Worm (Caenorhabditis elegans) whole organism, early embryonic: ENCODE results near the gene hsb-1.

Source experiments
- B0310.2 ChIP-seq: sonication (generic microtip); optimal IDR thresholded peaks from 2 replicates; lab custom pipeline; 2016; ENCODE audit warnings: mild to moderate bottlenecking, missing genetic modification characterization, missing compliant biosample characterization
- F13C5.2 ChIP-seq: sonication (generic microtip); optimal IDR thresholded peaks from 2 replicates; lab custom pipeline; 2017; ENCODE audit warnings: mild to moderate bottlenecking, missing genetic modification characterization, inconsistent platforms, missing compliant biosample characterization
- aly-1 ChIP-seq: sonication (generic microtip); optimal IDR thresholded peaks from 2 replicates; lab custom pipeline; 2016; ENCODE audit warnings: missing genetic modification characterization, missing compliant biosample characterization
- ama-1 ChIP-seq: fragments of 150-350 bp; optimal IDR thresholded peaks from 2 replicates; lab custom pipeline; 2014
- ceh-36 ChIP-seq: sonication (generic microtip); optimal IDR thresholded peaks from 2 replicates; lab custom pipeline; 2016; ENCODE audit warnings: missing genetic modification characterization, inconsistent platforms, missing compliant biosample characterization
- flt-1 ChIP-seq: fragments of 200-800 bp; sonication (Bioruptor generic); IDR thresholded peaks from 2 replicates; pipeline ENCODE4 v1.3.6; 2022; ENCODE audit warnings: missing genetic modification characterization, missing compliant biosample characterization
- hmg-4 ChIP-seq: fragments of 200-800 bp; sonication (Bioruptor generic); optimal IDR thresholded peaks from 2 replicates; lab custom pipeline; 2018; ENCODE audit warnings: mild to moderate bottlenecking, missing genetic modification characterization, missing compliant biosample characterization
- sea-1 ChIP-seq: fragments of 200-800 bp; sonication (Bioruptor generic); conservative IDR thresholded peaks from 2 replicates; pipeline ENCODE4 v1.3.6; 2022; ENCODE audit warnings: missing genetic modification characterization, missing compliant biosample characterization
- tbx-11 ChIP-seq: fragments of 200-800 bp; sonication (Bioruptor generic); IDR thresholded peaks from 2 replicates; pipeline ENCODE4 v1.3.6; 2022; ENCODE audit warnings: missing genetic modification characterization, missing compliant biosample characterization

DNA sequence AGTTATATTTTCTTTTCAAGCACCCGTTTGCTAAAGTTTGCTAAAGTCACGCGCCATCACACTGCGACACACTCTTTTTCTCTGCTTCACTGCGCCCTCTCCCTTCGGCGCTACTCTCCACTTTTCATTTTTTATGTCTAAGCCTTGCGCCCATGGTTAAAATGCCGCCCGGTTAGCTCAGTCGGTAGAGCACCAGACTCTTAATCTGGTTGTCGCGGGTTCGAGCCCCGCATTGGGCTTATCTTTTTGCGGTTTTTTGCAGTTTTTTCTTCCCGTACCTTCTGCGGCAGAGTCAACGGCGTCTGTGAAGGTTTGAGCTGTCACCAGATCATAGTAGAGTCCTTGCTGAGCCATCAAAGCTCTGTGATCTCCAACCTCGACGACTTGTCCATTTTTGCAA is 27.5 kb upstream of the hsb-1 start:
- TF ChIP-seq ceh-36 (peak; percentile 66), sea-1 (GFP tag; lab: Robert Waterston, UW) (peak; percentile 78), flt-1 (GFP tag; lab: Robert Waterston, UW) (peak; percentile 52; the same call in 1 of the 2 replicates), hmg-4 (peak; percentile 55), ama-1 (lab: Kevin White, UChicago) (no peak), B0310.2 (tag; lab: Kevin White, UChicago) (no peak), aly-1 (tag; lab: Kevin White, UChicago) (no peak), F13C5.2 (tag; lab: Kevin White, UChicago) (peak; percentile 48), tbx-11 (GFP tag; lab: Robert Waterston, UW) (peak; percentile 83)
